Fruit fly (Drosophila melanogaster) whole organism, pupa: Measurements from ENCODE around the gene lute.

ENCODE experiments used
- CG12605 ChIP-seq: fragments of 200-800 bp; sonication (Bioruptor generic); IDR thresholded peaks from 2 replicates; pipeline ENCODE4 v1.3.6; 2022; ENCODE audit warnings: missing biosample characterization, missing genetic modification characterization
- CG13204 ChIP-seq: fragments of 200-800 bp; sonication (Bioruptor generic); optimal IDR thresholded peaks from 2 replicates; lab custom pipeline; 2018; ENCODE audit warnings: missing biosample characterization, mild to moderate bottlenecking, missing genetic modification characterization, moderate library complexity
- CG14655 ChIP-seq: fragments of 200-800 bp; sonication (Bioruptor generic); optimal IDR thresholded peaks from 3 replicates; lab custom pipeline; 2017; ENCODE audit warnings: mild to moderate bottlenecking, missing biosample characterization, missing genetic modification reagents, missing genetic modification characterization
- CG15710 ChIP-seq: fragments of 200-800 bp; sonication (Bioruptor generic); optimal IDR thresholded peaks from 2 replicates; lab custom pipeline; 2018; ENCODE audit warnings: missing biosample characterization, mild to moderate bottlenecking, missing genetic modification characterization, moderate library complexity
- CG34367 ChIP-seq: fragments of 200-800 bp; sonication (Bioruptor generic); optimal IDR thresholded peaks from 2 replicates; lab custom pipeline; 2018; ENCODE audit warnings: missing biosample characterization, mild to moderate bottlenecking, missing genetic modification characterization
- Snoo ChIP-seq: fragments of 200-800 bp; sonication (Bioruptor generic); optimal IDR thresholded peaks from 3 replicates; lab custom pipeline; 2017; ENCODE audit warnings: missing biosample characterization, mild to moderate bottlenecking, missing genetic modification characterization, inconsistent platforms
- fd96Ca ChIP-seq: fragments of 200-800 bp; sonication (Bioruptor generic); IDR thresholded peaks from 3 replicates; pipeline ENCODE4 v1.3.6; 2022; ENCODE audit warnings: missing biosample characterization, missing genetic modification characterization

dm6 chr3R:17415439-17415838 is 35.7 kb downstream of the lute start, which contains the start of gene CG5866:
- no peak for TF ChIP-seq fd96Ca (GFP tag; lab: Robert Waterston, UW)
- no peak for TF ChIP-seq CG15710
- no peak for TF ChIP-seq CG34367
- TF ChIP-seq CG12605 (GFP tag; lab: Robert Waterston, UW), result no peak
- TF ChIP-seq Snoo (tag; lab: Kevin White, UChicago), result no peak
- no peak for TF ChIP-seq CG14655
- no peak for TF ChIP-seq CG13204 (GFP tag; lab: Kevin White, UChicago)
